Fruit fly (Drosophila melanogaster): ENCODE data around the gene Ada1-1.
A peak's percentile ranks its signal among the peaks of the same experiment; 100 is the strongest.
"Not testable (repeated sequence)": the region's sequence is repeated elsewhere in the genome, so short reads cannot be mapped to it uniquely, and the experiment has no call there.

Gene Ada1-1

dm6 chr2L:11996509-11996908 is at the start of gene Ada1-1:
Gene Ada1-1 (plus strand): TSS chr2L:11996809.
- TF ChIP-seq EcR (GFP tag; optimal IDR thresholded peaks at IDR 0.05); pan (optimal IDR thresholded peaks at IDR 0.05); CG8478 (optimal IDR thresholded peaks at IDR 0.05): not testable (repeated sequence)

DNA sequence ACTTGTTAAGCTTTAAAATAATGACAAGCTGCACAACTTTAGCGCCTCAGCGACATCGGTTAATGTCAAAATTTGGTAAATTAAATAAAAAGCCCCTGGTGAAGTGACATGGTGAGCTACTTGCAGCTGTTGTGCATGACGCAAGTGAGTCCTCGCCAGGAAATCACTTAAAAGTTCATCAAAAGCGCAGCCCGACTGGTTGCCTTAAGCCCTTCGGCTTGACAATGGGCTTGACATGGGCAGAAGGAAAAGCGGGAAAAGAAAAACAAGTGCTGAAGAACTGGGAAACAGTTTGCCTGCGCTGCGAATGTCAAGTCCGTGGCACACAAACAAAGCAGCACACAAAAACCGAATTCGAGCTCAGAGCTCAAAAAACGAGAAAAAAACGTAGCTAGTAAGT is 49.0 kb upstream of the Ada1-1 start, which contains the start of gene CG16964:
Gene CG16964, plus strand, starts transcription at position 301 of the 400 bp plus-strand sequence.
- TF ChIP-seq psq (optimal IDR thresholded peaks at IDR 0.05) (no peak), Dll (optimal IDR thresholded peaks at IDR 0.05) (no peak), EcR (GFP tag; optimal IDR thresholded peaks at IDR 0.05) (no peak), pan (optimal IDR thresholded peaks at IDR 0.05) (no peak)

dm6 chr2L:11948479-11948878 is 48.1 kb upstream of the Ada1-1 start:
- TF ChIP-seq psq (optimal IDR thresholded peaks at IDR 0.05) (no peak), CG8478 (optimal IDR thresholded peaks at IDR 0.05) (no peak), usp (GFP tag; optimal IDR thresholded peaks at IDR 0.05) (no peak), Dll (optimal IDR thresholded peaks at IDR 0.05) (no peak), pan (optimal IDR thresholded peaks at IDR 0.05) (no peak)

- TF ChIP-seq pan (optimal IDR thresholded peaks at IDR 0.05) (no peak), EcR (GFP tag; optimal IDR thresholded peaks at IDR 0.05) (no peak), Dll (optimal IDR thresholded peaks at IDR 0.05) (no peak), CG8478 (optimal IDR thresholded peaks at IDR 0.05) (no peak)
Measured at dm6 chr2L:11949917-11950316, 46.7 kb upstream of the Ada1-1 start.

DNA sequence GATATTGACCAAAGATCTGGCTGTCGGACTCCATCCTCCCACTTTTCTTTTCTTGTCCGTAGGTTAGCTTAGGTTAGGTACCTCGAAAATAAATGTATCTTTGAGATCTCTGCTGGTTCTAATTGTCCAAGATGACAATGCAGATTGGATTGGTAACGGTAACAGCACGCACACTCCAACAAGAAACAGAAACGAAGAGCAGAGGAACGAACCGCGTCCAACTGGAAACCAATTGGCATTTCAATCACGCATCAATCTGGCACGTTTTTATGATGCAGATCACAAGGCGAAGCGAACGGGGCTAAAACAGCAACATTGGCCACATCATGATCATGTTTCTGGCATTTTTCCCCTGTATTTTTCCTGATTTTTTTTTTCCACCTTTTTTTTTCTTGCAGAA is 40.8 kb upstream of the Ada1-1 start:
- TF ChIP-seq EcR (GFP tag; optimal IDR thresholded peaks at IDR 0.05) = no peak

DNA sequence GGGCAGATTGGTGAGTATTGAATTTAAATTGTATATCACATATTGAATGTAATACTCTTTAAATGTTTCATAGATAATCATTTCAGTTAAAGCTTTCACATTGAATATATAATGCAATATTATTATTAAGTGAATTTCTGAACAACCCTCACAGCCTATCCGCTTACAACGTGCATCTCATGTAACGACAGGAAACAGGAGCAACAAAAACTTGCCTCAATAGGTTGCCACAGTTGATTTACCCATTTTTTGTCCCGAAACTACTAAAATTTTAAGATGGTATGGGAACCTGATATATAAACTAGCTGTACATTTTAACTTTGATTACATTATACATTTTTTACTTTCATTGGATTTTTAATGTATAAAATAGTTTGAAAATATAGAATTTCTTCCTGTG is 37.9 kb upstream of the Ada1-1 start:
- no peak for TF ChIP-seq EcR (GFP tag; optimal IDR thresholded peaks at IDR 0.05)
- no peak for TF ChIP-seq psq (optimal IDR thresholded peaks at IDR 0.05)
- no peak for TF ChIP-seq usp (GFP tag; optimal IDR thresholded peaks at IDR 0.05)
- TF ChIP-seq CG8478 (optimal IDR thresholded peaks at IDR 0.05) = no peak
- no peak for TF ChIP-seq Dll (optimal IDR thresholded peaks at IDR 0.05)
- TF ChIP-seq pan (optimal IDR thresholded peaks at IDR 0.05) = no peak

DNA sequence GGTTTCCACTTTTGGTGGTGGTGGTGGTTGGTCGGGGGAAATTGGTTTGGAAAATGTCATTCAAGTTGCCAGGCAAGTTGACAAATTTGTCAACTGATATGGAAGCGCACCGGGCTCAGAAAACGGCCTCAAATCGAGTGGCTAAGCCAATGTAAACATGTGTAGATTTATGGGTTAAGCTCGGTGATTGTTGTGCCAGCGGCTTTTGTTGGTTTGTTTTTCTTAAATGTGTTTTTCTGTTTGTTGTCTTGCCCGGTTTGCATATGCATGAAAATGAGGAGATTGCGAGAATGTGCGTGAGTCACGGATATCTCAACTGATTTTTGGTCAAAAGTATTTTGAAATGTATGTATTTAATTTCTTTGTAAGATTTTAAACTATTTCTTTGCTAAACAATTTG is 35.7 kb upstream of the Ada1-1 start:
- TF ChIP-seq pan (optimal IDR thresholded peaks at IDR 0.05) = no peak
- TF ChIP-seq EcR (GFP tag; optimal IDR thresholded peaks at IDR 0.05) = no peak
- TF ChIP-seq Dll (optimal IDR thresholded peaks at IDR 0.05) = no peak
- TF ChIP-seq psq (optimal IDR thresholded peaks at IDR 0.05) = no peak
- no peak for TF ChIP-seq CG8478 (optimal IDR thresholded peaks at IDR 0.05)
- TF ChIP-seq usp (GFP tag; optimal IDR thresholded peaks at IDR 0.05) = no peak

DNA sequence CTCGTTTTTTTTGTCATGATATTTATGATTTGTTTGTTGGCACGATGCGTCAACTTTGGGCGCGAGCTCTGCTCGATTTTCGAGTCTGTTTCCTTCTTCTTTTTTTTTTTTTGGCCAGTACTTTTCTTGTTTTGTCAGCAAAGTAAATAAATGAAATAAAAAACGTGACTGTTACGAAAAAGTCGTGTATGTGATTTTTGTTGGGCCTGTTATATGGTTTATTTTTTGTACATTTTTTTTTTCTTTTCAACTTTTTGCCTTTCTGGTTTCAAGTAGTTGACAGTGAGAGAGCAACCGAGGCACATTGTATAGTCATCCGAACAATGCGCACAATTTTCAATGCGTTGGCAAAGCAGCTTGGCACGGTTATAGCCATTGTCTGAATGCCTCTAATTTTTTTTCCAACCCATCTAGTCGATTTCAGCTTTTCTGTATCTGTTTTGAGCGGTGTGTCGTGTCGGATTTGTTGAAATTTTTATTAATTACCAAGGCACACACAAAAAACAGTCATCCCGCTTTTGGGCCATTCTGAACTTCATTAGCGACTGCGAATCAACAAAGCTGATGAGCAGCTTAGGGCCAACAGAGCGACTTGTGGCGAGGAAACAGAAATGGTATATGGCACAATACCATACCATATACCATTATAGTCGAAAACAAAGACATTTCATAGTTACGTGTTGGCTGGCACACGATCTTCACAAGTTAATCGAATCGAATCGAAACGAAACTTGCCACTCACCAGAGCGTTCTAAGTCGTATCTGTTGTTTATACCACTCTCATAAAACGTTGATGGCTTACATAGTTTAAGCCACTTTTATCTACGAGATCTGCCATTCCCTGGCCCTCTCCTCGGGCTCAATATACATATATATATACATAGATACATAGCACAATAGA is 32.9 kb upstream of the Ada1-1 start:
- no peak for TF ChIP-seq EcR (GFP tag; optimal IDR thresholded peaks at IDR 0.05)
- TF ChIP-seq psq (optimal IDR thresholded peaks at IDR 0.05) = no peak
- TF ChIP-seq Dll (optimal IDR thresholded peaks at IDR 0.05) = no peak

dm6 chr2L:11965610-11966594 is 30.7 kb upstream of the Ada1-1 start:
- no peak for TF ChIP-seq pan (optimal IDR thresholded peaks at IDR 0.05)
- no peak for TF ChIP-seq psq (optimal IDR thresholded peaks at IDR 0.05)
- TF ChIP-seq EcR (GFP tag; optimal IDR thresholded peaks at IDR 0.05) = no peak
- no peak for TF ChIP-seq usp (GFP tag; optimal IDR thresholded peaks at IDR 0.05)
- no peak for TF ChIP-seq CG8478 (optimal IDR thresholded peaks at IDR 0.05)
- no peak for TF ChIP-seq Dll (optimal IDR thresholded peaks at IDR 0.05)

- TF ChIP-seq usp (GFP tag; optimal IDR thresholded peaks at IDR 0.05) = no peak
- TF ChIP-seq CG8478 (optimal IDR thresholded peaks at IDR 0.05) = peak; percentile 26
Measured at dm6 chr2L:11968581-11969272, 27.9 kb upstream of the Ada1-1 start.

dm6 chr2L:11969424-11969823 is 27.2 kb upstream of the Ada1-1 start:
- TF ChIP-seq EcR (GFP tag; optimal IDR thresholded peaks at IDR 0.05) (no peak), psq (optimal IDR thresholded peaks at IDR 0.05) (no peak), usp (GFP tag; optimal IDR thresholded peaks at IDR 0.05) (no peak), CG8478 (optimal IDR thresholded peaks at IDR 0.05) (no peak), Dll (optimal IDR thresholded peaks at IDR 0.05) (no peak), pan (optimal IDR thresholded peaks at IDR 0.05) (no peak)

DNA sequence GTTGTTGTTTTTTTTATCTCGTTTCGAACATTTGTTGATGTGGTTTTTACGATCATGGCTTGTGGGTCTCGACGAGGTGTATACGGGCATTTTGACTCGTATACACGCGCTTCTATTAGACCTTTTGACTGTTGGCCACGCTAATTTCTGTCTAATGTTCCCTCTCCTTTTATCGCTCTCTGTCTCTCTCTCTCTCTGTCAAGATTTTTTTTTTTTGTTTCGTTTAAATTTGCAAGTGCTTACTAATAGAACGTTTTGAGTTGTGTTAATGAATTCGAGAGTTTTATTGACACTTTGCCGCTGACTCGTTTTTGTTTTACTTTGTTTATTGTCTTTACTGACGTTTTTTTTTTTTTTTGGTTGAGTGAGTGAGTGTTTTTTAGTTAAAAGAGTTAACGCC is 26.3 kb upstream of the Ada1-1 start:
- TF ChIP-seq CG8478 (optimal IDR thresholded peaks at IDR 0.05) (no peak), pan (optimal IDR thresholded peaks at IDR 0.05) (no peak)

Data from whole organism.